Worm (Caenorhabditis elegans): ENCODE data around the gene best-24.

Gene best-24

DNA sequence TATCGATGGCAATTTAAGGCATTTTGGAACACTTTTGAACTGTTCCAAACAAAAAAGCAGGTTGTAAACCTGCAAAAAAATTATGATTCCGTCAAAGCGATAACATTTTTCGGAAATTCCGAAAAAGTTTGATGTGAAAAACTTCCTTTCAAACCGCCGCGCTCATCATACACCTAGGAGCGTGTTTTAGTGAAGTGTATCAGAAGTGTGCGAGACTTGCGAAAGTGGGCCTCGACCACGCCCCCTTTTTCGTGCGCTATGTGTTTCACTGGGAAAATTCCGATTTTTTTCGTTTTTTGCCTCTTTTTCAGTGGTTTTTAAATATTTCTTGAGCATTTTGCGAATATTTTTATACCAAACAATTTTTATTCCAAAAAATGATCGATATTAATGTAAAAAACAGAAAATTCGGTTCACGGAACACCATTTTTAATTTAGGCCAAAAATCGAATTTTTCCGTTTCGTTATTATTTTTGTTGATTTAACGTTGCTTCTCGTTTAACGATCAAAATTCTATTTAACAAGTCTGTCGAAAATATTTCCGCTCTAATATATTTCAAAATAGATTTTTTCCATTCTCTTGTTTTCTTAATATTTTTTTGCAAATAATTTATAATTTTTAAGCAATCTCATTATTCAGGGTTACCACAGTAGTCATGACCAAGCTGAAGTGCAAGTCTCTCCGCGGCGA is 46.2 kb upstream of the best-24 start, which contains the start of gene rpl-35 (continued):
- TF ChIP-seq hmg-20 (GFP tag; IDR thresholded peaks at IDR 0.05) (peak; percentile 96), gei-17 (GFP tag; optimal IDR thresholded peaks at IDR 0.05) (peak; percentile 93), ztf-25 (GFP tag; IDR thresholded peaks at IDR 0.05) (peak; percentile 97), lin-54 (GFP tag; optimal IDR thresholded peaks at IDR 0.05) (peak; percentile 100), sptf-2 (GFP tag; optimal IDR thresholded peaks at IDR 0.05) (peak; percentile 95), mel-28 (tag; optimal IDR thresholded peaks at IDR 0.05; ENCODE audit: borderline replicate concordance) (peak; percentile 86), egrh-3 (GFP tag; IDR thresholded peaks at IDR 0.05) (peak; percentile 85), F22D6.2 (tag; optimal IDR thresholded peaks at IDR 0.05) (peak; percentile 94), F23B12.7 (tag; optimal IDR thresholded peaks at IDR 0.05; ENCODE audit: insufficient read depth) (peak; percentile 99), T26A5.8 (tag; optimal IDR thresholded peaks at IDR 0.05) (peak; percentile 85), lsy-27 (tag; optimal IDR thresholded peaks at IDR 0.05; ENCODE audit: borderline replicate concordance, insufficient read depth) (peak; percentile 86), ccch-3 (GFP tag; optimal IDR thresholded peaks at IDR 0.05) (peak; percentile 85), F52B5.7 (tag; optimal IDR thresholded peaks at IDR 0.05) (peak; percentile 99), ceh-79 (tag; optimal IDR thresholded peaks at IDR 0.05) (peak; percentile 78), zim-3 (tag; optimal IDR thresholded peaks at IDR 0.05) (peak; percentile 87), K12H6.12 (tag; optimal IDR thresholded peaks at IDR 0.05) (peak; percentile 99), F57A8.1 (GFP tag; optimal IDR thresholded peaks at IDR 0.05) (peak; percentile 91), hsf-1 (GFP tag; IDR thresholded peaks at IDR 0.05) (peak; percentile 93), Y53F4B.3 (GFP tag; IDR thresholded peaks at IDR 0.05) (peak; percentile 94), let-607 (tag; optimal IDR thresholded peaks at IDR 0.05) (peak; percentile 94 to 97), ztf-26 (tag; optimal IDR thresholded peaks at IDR 0.05) (peak; percentile 98), lin-26 (GFP tag; IDR thresholded peaks at IDR 0.05) (peak; percentile 97), attf-6 (GFP tag; IDR thresholded peaks at IDR 0.05) (peak; percentile 90), bed-2 (GFP tag; IDR thresholded peaks at IDR 0.05) (peak; percentile 97), nfya-2 (GFP tag; IDR thresholded peaks at IDR 0.05) (peak; percentile 96), pha-4 (tag; optimal IDR thresholded peaks at IDR 0.05) (peak; percentile 96), cebp-2 (GFP tag; IDR thresholded peaks at IDR 0.05) (peak; percentile 96), ekl-4 (GFP tag; IDR thresholded peaks at IDR 0.05) (peak; percentile 99), ztf-6 (GFP tag; IDR thresholded peaks at IDR 0.05) (peak; percentile 98), bed-1 (GFP tag; IDR thresholded peaks at IDR 0.05) (peak; percentile 91; the same call in 1 of the 2 replicates), madf-8 (GFP tag; conservative IDR thresholded peaks at IDR 0.05) (peak; percentile 94), snpc-4 (GFP tag; optimal IDR thresholded peaks at IDR 0.05) (peak; percentile 93), snpc-4 (tag; optimal IDR thresholded peaks at IDR 0.05) (peak; percentile 90 to 95 (median 91)), ztf-18 (tag; optimal IDR thresholded peaks at IDR 0.05) (peak; percentile 92), ceh-91 (GFP tag; IDR thresholded peaks at IDR 0.05) (peak; percentile 99), Y56A3A.18 (GFP tag; IDR thresholded peaks at IDR 0.05) (peak; percentile 99; the same call in 1 of the 2 replicates), attf-3 (GFP tag; conservative IDR thresholded peaks at IDR 0.05) (peak; percentile 92), rcor-1 (GFP tag; IDR thresholded peaks at IDR 0.05) (peak; percentile 99), ZK185.1 (tag; optimal IDR thresholded peaks at IDR 0.05; ENCODE audit: poor library complexity, severe bottlenecking) (peak; percentile 99), sdz-38 (tag; optimal IDR thresholded peaks at IDR 0.05) (no peak), unc-62 (GFP tag; optimal IDR thresholded peaks at IDR 0.05) (peak; percentile 41), hmg-1.2 (GFP tag; IDR thresholded peaks at IDR 0.05) (peak; percentile 94), zfh-2 (GFP tag; conservative IDR thresholded peaks at IDR 0.05) (no peak; the same call in 1 of the 2 replicates), ama-1 (optimal IDR thresholded peaks at IDR 0.05) (peak; percentile 10), ama-1 (GFP tag; optimal IDR thresholded peaks at IDR 0.05) (peak; percentile 62 to 79), madf-10 (tag; optimal IDR thresholded peaks at IDR 0.05) (peak; percentile 97), snpc-1.1 (tag; optimal IDR thresholded peaks at IDR 0.05; ENCODE audit: insufficient read depth) (peak; percentile 85)

Measured in whole organism, young adult.